Worm (Caenorhabditis elegans) whole organism, midembryonic: ENCODE measurements around the gene K11H12.3.

Experiments used
- T22C8.4 ChIP-seq: fragments of 200-800 bp; sonication (Bioruptor generic); IDR thresholded peaks from 2 replicates; pipeline ENCODE4 v1.3.6; 2022; ENCODE audit warnings: missing genetic modification characterization, missing compliant biosample characterization
- cog-1 ChIP-seq: sonication (generic microtip); optimal IDR thresholded peaks from 2 replicates; lab custom pipeline; 2016; ENCODE audit warnings: missing genetic modification characterization, missing compliant biosample characterization
- flt-1 ChIP-seq: fragments of 200-800 bp; sonication (Bioruptor generic); IDR thresholded peaks from 2 replicates; pipeline ENCODE4 v1.3.6; 2022; ENCODE audit warnings: missing genetic modification characterization, missing compliant biosample characterization
- klf-2 ChIP-seq: fragments of 200-800 bp; sonication (Bioruptor generic); conservative IDR thresholded peaks from 2 replicates; pipeline ENCODE4 v1.3.6; 2022; ENCODE audit warnings: missing genetic modification reagents, missing genetic modification characterization, missing compliant biosample characterization
- med-1 ChIP-seq: sonication (generic microtip); optimal IDR thresholded peaks from 2 replicates; lab custom pipeline; 2017; ENCODE audit warnings: missing genetic modification characterization, mild to moderate bottlenecking, missing compliant biosample characterization, antibody characterized with exemption, missing genetic modification reagents; ENCODE audit not compliant: insufficient read depth
- ref-1 ChIP-seq: fragments of 200-800 bp; sonication (Bioruptor generic); conservative IDR thresholded peaks from 2 replicates; pipeline ENCODE4 v1.3.6; 2022; ENCODE audit warnings: missing genetic modification reagents, missing genetic modification characterization, missing compliant biosample characterization
- tab-1 ChIP-seq: fragments of 200-800 bp; sonication (Bioruptor generic); IDR thresholded peaks from 2 replicates; pipeline ENCODE4 v1.3.6; 2022; ENCODE audit warnings: missing genetic modification characterization, missing compliant biosample characterization
- ztf-23 ChIP-seq: fragments of 200-800 bp; sonication (Bioruptor generic); IDR thresholded peaks from 2 replicates; pipeline ENCODE4 v1.3.6; 2022; ENCODE audit warnings: missing genetic modification reagents, missing genetic modification characterization, missing compliant biosample characterization

DNA sequence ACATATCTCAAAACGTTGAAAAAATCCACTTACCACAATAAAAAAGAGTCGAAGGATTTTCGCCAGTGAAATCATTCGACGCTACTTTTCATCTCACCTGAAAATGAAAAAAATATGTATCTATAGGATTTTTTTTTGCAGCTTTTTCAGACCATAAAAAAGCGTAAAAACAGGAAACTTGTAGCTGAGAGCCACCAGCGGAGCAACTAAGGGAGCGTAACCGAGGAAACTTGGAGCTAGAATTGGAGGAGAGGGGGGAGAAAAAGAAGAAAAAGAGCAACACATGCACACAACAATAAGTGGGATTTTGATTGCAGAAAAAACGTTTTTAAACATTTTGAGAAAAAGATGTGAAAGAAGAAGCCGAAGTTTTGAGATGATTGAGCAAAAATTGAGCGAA, 34.4 kb upstream of the K11H12.3 start, which contains the start of gene cutl-26:
- TF ChIP-seq med-1 (GFP tag; lab: Kevin White, UChicago): no peak
- TF ChIP-seq klf-2 (GFP tag; lab: Robert Waterston, UW): no peak
- TF ChIP-seq ref-1 (GFP tag; lab: Robert Waterston, UW): no peak
- TF ChIP-seq flt-1 (GFP tag; lab: Robert Waterston, UW): no peak
- TF ChIP-seq tab-1 (GFP tag; lab: Robert Waterston, UW): no peak
- no peak for TF ChIP-seq ztf-23 (GFP tag; lab: Robert Waterston, UW)
- no peak for TF ChIP-seq T22C8.4 (GFP tag; lab: Robert Waterston, UW)
- no peak for TF ChIP-seq cog-1 (tag; lab: Kevin White, UChicago)
